Fruit fly (Drosophila melanogaster) whole organism, adult: ENCODE data around the gene CG7985.

ENCODE experiments used
- CG11617 ChIP-seq: fragments of 200-800 bp; sonication (Bioruptor generic); optimal IDR thresholded peaks from 2 replicates; lab custom pipeline; 2017; ENCODE audit warnings: mild to moderate bottlenecking, missing biosample characterization, missing genetic modification reagents, missing genetic modification characterization
- CG12768 ChIP-seq: fragments of 200-800 bp; sonication (Bioruptor generic); optimal IDR thresholded peaks from 2 replicates; lab custom pipeline; 2017; ENCODE audit warnings: missing biosample characterization, missing genetic modification characterization, mild to moderate bottlenecking, moderate library complexity, missing genetic modification reagents
- CG14711 ChIP-seq: fragments of 200-800 bp; sonication (Bioruptor generic); optimal IDR thresholded peaks from 2 replicates; lab custom pipeline; 2018; ENCODE audit warnings: missing biosample characterization, mild to moderate bottlenecking, missing genetic modification characterization, moderate library complexity
- CG1620 ChIP-seq: fragments of 200-800 bp; sonication (Bioruptor generic); optimal IDR thresholded peaks from 2 replicates; lab custom pipeline; 2016; ENCODE audit warnings: missing biosample characterization, missing genetic modification characterization
- CG33017 ChIP-seq: fragments of 200-800 bp; sonication (Bioruptor generic); optimal IDR thresholded peaks from 2 replicates; lab custom pipeline; 2018; ENCODE audit warnings: missing biosample characterization, mild to moderate bottlenecking, missing genetic modification characterization, moderate library complexity
- CG5204 ChIP-seq: fragments of 200-800 bp; sonication (Bioruptor generic); optimal IDR thresholded peaks from 2 replicates; lab custom pipeline; 2016; ENCODE audit warnings: missing biosample characterization, missing genetic modification characterization
- CG7045 ChIP-seq: fragments of 200-800 bp; sonication (Bioruptor generic); optimal IDR thresholded peaks from 2 replicates; lab custom pipeline; 2017; ENCODE audit warnings: missing biosample characterization, mild to moderate bottlenecking, missing genetic modification characterization
- CG7101 ChIP-seq: fragments of 200-800 bp; sonication (Bioruptor generic); optimal IDR thresholded peaks from 2 replicates; lab custom pipeline; 2018; ENCODE audit warnings: missing biosample characterization, mild to moderate bottlenecking, missing genetic modification characterization, moderate library complexity
- Clk ChIP-seq: fragments of 200-800 bp; sonication (Bioruptor generic); optimal IDR thresholded peaks from 2 replicates; lab custom pipeline; 2017; ENCODE audit warnings: missing biosample characterization, missing genetic modification characterization
- Crg-1 ChIP-seq: fragments of 200-800 bp; sonication (Bioruptor generic); optimal IDR thresholded peaks from 2 replicates; lab custom pipeline; 2016; ENCODE audit warnings: missing biosample characterization, missing genetic modification characterization
- Hr96 ChIP-seq: fragments of 200-800 bp; sonication (Bioruptor generic); optimal IDR thresholded peaks from 2 replicates; lab custom pipeline; 2016; ENCODE audit warnings: missing biosample characterization, missing genetic modification characterization
- Mnt ChIP-seq: fragments of 200-800 bp; sonication (Bioruptor generic); optimal IDR thresholded peaks from 2 replicates; lab custom pipeline; 2016; ENCODE audit warnings: missing biosample characterization, mild to moderate bottlenecking, missing genetic modification characterization
- bab1 ChIP-seq: fragments of 200-800 bp; sonication (Bioruptor generic); optimal IDR thresholded peaks from 3 replicates; lab custom pipeline; 2019; ENCODE audit warnings: missing biosample characterization, mild to moderate bottlenecking, missing genetic modification characterization, moderate library complexity
- cic ChIP-seq: fragments of 200-800 bp; sonication (Bioruptor generic); optimal IDR thresholded peaks from 2 replicates; lab custom pipeline; 2017; ENCODE audit warnings: missing biosample characterization, mild to moderate bottlenecking, missing genetic modification characterization, moderate library complexity
- cnc ChIP-seq, 2 experiments: fragments of >200 bp; optimal IDR thresholded peaks; 2 replicates each; lab custom pipeline; 2017
- kay ChIP-seq: fragments of 200-800 bp; sonication (Bioruptor generic); peaks from one replicate; lab custom pipeline; 2016; ENCODE audit warnings: missing biosample characterization, missing genetic modification characterization, borderline replicate concordance
- ovo ChIP-seq: fragments of 200-800 bp; sonication (Bioruptor generic); optimal IDR thresholded peaks from 2 replicates; lab custom pipeline; 2016; ENCODE audit warnings: missing biosample characterization, missing genetic modification characterization
- pad ChIP-seq: fragments of 200-800 bp; sonication (Bioruptor generic); optimal IDR thresholded peaks from 3 replicates; lab custom pipeline; 2017; ENCODE audit warnings: missing biosample characterization, missing genetic modification characterization, mild to moderate bottlenecking, moderate library complexity, missing genetic modification reagents
- tj ChIP-seq: fragments of 200-800 bp; sonication (Bioruptor generic); optimal IDR thresholded peaks from 3 replicates; lab custom pipeline; 2017; ENCODE audit warnings: missing biosample characterization, mild to moderate bottlenecking, missing genetic modification characterization, moderate library complexity
- toe ChIP-seq: fragments of 200-800 bp; sonication (Bioruptor generic); optimal IDR thresholded peaks from 2 replicates; lab custom pipeline; 2016; ENCODE audit warnings: missing biosample characterization, missing genetic modification characterization

Gene CG7985

dm6 chr3R:18199177-18199884 is at the start of gene CG7985, which contains the start of gene Ssdp:
TSS of gene CG7985 (plus strand) at chr3R:18199857.
TSS of gene Ssdp (minus strand) at chr3R:18199595.
- TF ChIP-seq CG33017, result peak; percentile 25
- no peak for TF ChIP-seq CG11617
- TF ChIP-seq CG14711 (tag; lab: Kevin White, UChicago), result no peak
- TF ChIP-seq kay (GFP tag; lab: Kevin White, UChicago), result peak; percentile 57

dm6 chr3R:18151820-18152219 is 47.8 kb upstream of the CG7985 start, which contains the start of gene CG14316:
TSS of gene CG14316 (plus strand) at chr3R:18152120.
- TF ChIP-seq CG1620 (GFP tag; lab: Kevin White, UChicago) (no peak), CG5204 (GFP tag; lab: Kevin White, UChicago) (no peak), CG7045 (GFP tag; lab: Kevin White, UChicago) (no peak), cic (GFP tag; lab: Kevin White, UChicago) (no peak), Clk (GFP tag; lab: Kevin White, UChicago) (no peak), CG7101 (tag; lab: Kevin White, UChicago) (no peak), Hr96 (GFP tag; lab: Kevin White, UChicago) (no peak), ovo (GFP tag; lab: Kevin White, UChicago) (no peak), CG11617 (no peak), bab1 (GFP tag; lab: Kevin White, UChicago) (no peak), tj (GFP tag; lab: Kevin White, UChicago) (no peak), kay (GFP tag; lab: Kevin White, UChicago) (no peak), cnc (optimal IDR thresholded peaks at IDR 0.05; lab: Kevin White, UChicago) (no peak), Mnt (no peak), CG12768 (GFP tag; lab: Kevin White, UChicago) (no peak), CG33017 (no peak)

dm6 chr3R:18153698-18154097 is 46.0 kb upstream of the CG7985 start:
- TF ChIP-seq CG12768 (GFP tag; lab: Kevin White, UChicago), result no peak
- TF ChIP-seq CG7101 (tag; lab: Kevin White, UChicago), result no peak
- no peak for TF ChIP-seq CG14711 (tag; lab: Kevin White, UChicago)
- no peak for TF ChIP-seq tj (GFP tag; lab: Kevin White, UChicago)
- no peak for TF ChIP-seq cic (GFP tag; lab: Kevin White, UChicago)
- no peak for TF ChIP-seq toe (GFP tag; lab: Kevin White, UChicago)
- TF ChIP-seq CG11617, result no peak
- no peak for TF ChIP-seq cnc (optimal IDR thresholded peaks at IDR 0.05; lab: Kevin White, UChicago)
- no peak for TF ChIP-seq bab1 (GFP tag; lab: Kevin White, UChicago)
- no peak for TF ChIP-seq kay (GFP tag; lab: Kevin White, UChicago)
- TF ChIP-seq Mnt, result no peak
- TF ChIP-seq ovo (GFP tag; lab: Kevin White, UChicago), result no peak
- TF ChIP-seq CG5204 (GFP tag; lab: Kevin White, UChicago), result no peak
- no peak for TF ChIP-seq Crg-1 (GFP tag; lab: Kevin White, UChicago)
- no peak for TF ChIP-seq CG1620 (GFP tag; lab: Kevin White, UChicago)
- no peak for TF ChIP-seq CG33017

- no peak for TF ChIP-seq CG7101 (tag; lab: Kevin White, UChicago)
- TF ChIP-seq bab1 (GFP tag; lab: Kevin White, UChicago), result no peak
- no peak for TF ChIP-seq CG7045 (GFP tag; lab: Kevin White, UChicago)
- no peak for TF ChIP-seq ovo (GFP tag; lab: Kevin White, UChicago)
- TF ChIP-seq Mnt, result no peak
Measured at dm6 chr3R:18156608-18157007, 43.0 kb upstream of the CG7985 start.

- no peak for TF ChIP-seq CG7045 (GFP tag; lab: Kevin White, UChicago)
- no peak for TF ChIP-seq Crg-1 (GFP tag; lab: Kevin White, UChicago)
- TF ChIP-seq bab1 (GFP tag; lab: Kevin White, UChicago), result no peak
- TF ChIP-seq CG5204 (GFP tag; lab: Kevin White, UChicago), result no peak
- TF ChIP-seq CG12768 (GFP tag; lab: Kevin White, UChicago), result no peak
- no peak for TF ChIP-seq cic (GFP tag; lab: Kevin White, UChicago)
- no peak for TF ChIP-seq tj (GFP tag; lab: Kevin White, UChicago)
- no peak for TF ChIP-seq CG7101 (tag; lab: Kevin White, UChicago)
Measured at dm6 chr3R:18157459-18157858, 42.2 kb upstream of the CG7985 start.

dm6 chr3R:18158401-18158800 is 41.3 kb upstream of the CG7985 start, which contains the start of gene CG14315:
TSS of gene CG14315 (plus strand) at chr3R:18158701.
- no peak for TF ChIP-seq Hr96 (GFP tag; lab: Kevin White, UChicago)
- TF ChIP-seq ovo (GFP tag; lab: Kevin White, UChicago), result no peak
- TF ChIP-seq Mnt, result no peak
- no peak for TF ChIP-seq CG14711 (tag; lab: Kevin White, UChicago)
- no peak for TF ChIP-seq tj (GFP tag; lab: Kevin White, UChicago)

dm6 chr3R:18160165-18160814 is 39.4 kb upstream of the CG7985 start:
- TF ChIP-seq pad (GFP tag; lab: Kevin White, UChicago) (peak; percentile 92), CG7101 (tag; lab: Kevin White, UChicago) (no peak), cic (GFP tag; lab: Kevin White, UChicago) (peak; percentile 82)
